Worm (Caenorhabditis elegans) whole organism, late embryonic: ENCODE data around the gene fdgt-2.

Experiments
- fkh-10 ChIP-seq: fragments of 150-350 bp; optimal IDR thresholded peaks from 2 replicates; lab custom pipeline; 2014; ENCODE audit warnings: missing biosample characterization, missing genetic modification reagents, missing genetic modification characterization
- fkh-6 ChIP-seq: sonication (generic microtip); optimal IDR thresholded peaks from 2 replicates; lab custom pipeline; 2016; ENCODE audit warnings: missing genetic modification characterization, missing compliant biosample characterization
- nhr-11 ChIP-seq: fragments of 150-350 bp; optimal IDR thresholded peaks from 2 replicates; lab custom pipeline; 2014; ENCODE audit warnings: missing biosample characterization, missing genetic modification characterization
- pha-2 ChIP-seq: sonication (generic microtip); optimal IDR thresholded peaks from 2 replicates; lab custom pipeline; 2017; ENCODE audit warnings: mild to moderate bottlenecking, missing genetic modification characterization, missing compliant biosample characterization
- pha-4 ChIP-seq: fragments of 150-350 bp; optimal IDR thresholded peaks from 2 replicates; lab custom pipeline; 2018; ENCODE audit warnings: missing biosample characterization, missing genetic modification reagents, missing genetic modification characterization

- TF ChIP-seq nhr-11 (tag; lab: Kevin White, UChicago) (no peak), pha-2 (no peak), fkh-10 (GFP tag; lab: Kevin White, UChicago) (no peak), pha-4 (tag; lab: Kevin White, UChicago) (no peak), fkh-6 (tag; lab: Kevin White, UChicago) (no peak)
Observed at ce11 chrII:8394205-8394604, 23.2 kb upstream of the fdgt-2 start, which contains the start of gene F49E12.8.
